Fruit fly (Drosophila melanogaster) whole organism, prepupa: ENCODE results near the gene kl-5.
"Not testable (repeated sequence)": the region's sequence is repeated elsewhere in the genome, so short reads cannot be mapped to it uniquely, and the experiment has no call there.

Experiments used
- CG31627 ChIP-seq: fragments of 200-800 bp; sonication (Bioruptor generic); optimal IDR thresholded peaks from 3 replicates; lab custom pipeline; 2016; ENCODE audit warnings: missing biosample characterization, missing genetic modification characterization
- CG9139 ChIP-seq: fragments of 200-800 bp; sonication (Bioruptor generic); optimal IDR thresholded peaks from 3 replicates; lab custom pipeline; 2017; ENCODE audit warnings: missing biosample characterization, mild to moderate bottlenecking, missing genetic modification characterization
- Hr4 ChIP-seq: fragments of 200-800 bp; sonication (Bioruptor generic); optimal IDR thresholded peaks from 3 replicates; lab custom pipeline; 2016; ENCODE audit warnings: missing biosample characterization, missing genetic modification characterization
- eg ChIP-seq: fragments of 200-800 bp; sonication (Bioruptor generic); IDR thresholded peaks from 3 replicates; pipeline ENCODE4 v1.3.6; 2022; ENCODE audit warnings: missing biosample characterization, missing genetic modification characterization
- fkh ChIP-seq: fragments of 200-800 bp; sonication (Bioruptor generic); optimal IDR thresholded peaks from 3 replicates; lab custom pipeline; 2017; ENCODE audit warnings: missing biosample characterization, mild to moderate bottlenecking, missing genetic modification characterization, moderate library complexity
- ss ChIP-seq, 2 experiments: fragments of 200-800 bp; sonication (Bioruptor generic); optimal IDR thresholded peaks; 2 replicates in 1 of 2; 3 replicates in 1 of 2; lab custom pipeline; 2017 to 2018; ENCODE audit warnings: mild to moderate bottlenecking in 2 of 2, missing biosample characterization in 2 of 2, missing genetic modification characterization in 2 of 2, moderate library complexity in 1 of 2
- vri ChIP-seq: fragments of 200-800 bp; sonication (Bioruptor generic); optimal IDR thresholded peaks from 3 replicates; lab custom pipeline; 2016; ENCODE audit warnings: missing biosample characterization, mild to moderate bottlenecking, missing genetic modification characterization

The kl-5 gene

DNA sequence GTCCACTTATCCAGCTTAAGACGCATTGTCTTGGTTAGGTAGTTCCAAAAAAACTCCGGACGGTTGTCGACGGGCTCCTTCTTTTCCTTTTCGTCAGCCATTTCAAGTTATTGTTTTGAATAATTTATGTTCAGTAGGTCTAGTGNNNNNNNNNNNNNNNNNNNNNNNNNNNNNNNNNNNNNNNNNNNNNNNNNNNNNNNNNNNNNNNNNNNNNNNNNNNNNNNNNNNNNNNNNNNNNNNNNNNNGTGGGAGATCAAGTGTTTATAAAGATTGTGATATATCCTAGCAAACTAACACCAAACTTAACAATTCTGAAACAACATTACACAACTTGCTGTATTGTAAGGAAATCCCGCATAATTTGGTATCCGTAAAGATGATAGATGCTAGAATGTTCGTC, at the start of gene kl-5:
Gene kl-5, minus strand, starts transcription at position 101 of the 400 bp plus-strand sequence.
- not testable (repeated sequence) for TF ChIP-seq ss (GFP tag; optimal IDR thresholded peaks at IDR 0.05; lab: Kevin White, UChicago); eg; CG9139

DNA sequence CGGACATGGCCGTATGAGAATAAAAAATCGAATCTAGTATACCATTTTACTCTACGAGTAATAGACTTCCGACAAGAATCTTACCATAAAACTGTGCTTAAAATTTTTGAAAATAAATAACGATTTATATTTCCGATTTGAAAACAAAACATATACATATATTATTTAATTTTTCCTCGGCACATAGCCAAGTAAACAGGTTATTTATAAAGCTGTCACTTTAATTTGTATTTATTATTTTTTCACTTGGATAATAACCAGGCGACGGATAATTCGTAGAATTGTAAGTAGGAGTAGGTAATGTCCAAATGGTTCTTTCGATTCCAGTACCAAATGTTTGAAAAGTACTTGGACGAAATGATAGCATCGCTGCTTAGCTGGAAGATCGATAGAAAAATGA, 127.8 kb downstream of the kl-5 start, which contains the start of gene Pp1-Y1:
Gene Pp1-Y1, plus strand, starts transcription at position 301 of the 400 bp plus-strand sequence.
- TF ChIP-seq CG9139, result no peak
- no peak for TF ChIP-seq Hr4 (GFP tag; lab: Kevin White, UChicago)
- no peak for TF ChIP-seq fkh (GFP tag; lab: Kevin White, UChicago)
- no peak for TF ChIP-seq vri (GFP tag; lab: Kevin White, UChicago)
- TF ChIP-seq CG31627 (GFP tag; lab: Kevin White, UChicago), result no peak
